Fruit fly (Drosophila melanogaster) whole organism, embryonic: ENCODE results near the gene CG14104.
A peak's percentile ranks its signal among the peaks of the same experiment; 100 is the strongest.

ENCODE experiments used
- Asciz ChIP-seq: fragments of 200-800 bp; sonication (Bioruptor generic); optimal IDR thresholded peaks from 2 replicates; lab custom pipeline; 2017; ENCODE audit warnings: missing biosample characterization, mild to moderate bottlenecking, missing genetic modification characterization, missing genetic modification reagents
- BEAF-32 ChIP-seq: fragments of 200-800 bp; sonication (Bioruptor generic); optimal IDR thresholded peaks from 3 replicates; lab custom pipeline; 2017; ENCODE audit warnings: missing biosample characterization, missing genetic modification characterization, mild to moderate bottlenecking, moderate library complexity, missing genetic modification reagents
- CG11696 ChIP-seq: fragments of 200-800 bp; sonication (Bioruptor generic); IDR thresholded peaks from 2 replicates; pipeline ENCODE4 v1.3.6; 2022; ENCODE audit warnings: missing biosample characterization, missing genetic modification characterization
- CG12236 ChIP-seq: fragments of 200-800 bp; sonication (Bioruptor generic); optimal IDR thresholded peaks from 2 replicates; lab custom pipeline; 2016; ENCODE audit warnings: missing biosample characterization, missing genetic modification characterization
- CG13287 ChIP-seq: fragments of 200-800 bp; sonication (Bioruptor generic); IDR thresholded peaks from 2 replicates; pipeline ENCODE4 v1.3.6; 2022; ENCODE audit warnings: missing biosample characterization, missing genetic modification characterization; ENCODE audit not compliant: partially characterized antibody
- CG14860 ChIP-seq: fragments of 200-800 bp; sonication (Bioruptor generic); IDR thresholded peaks from 3 replicates; pipeline ENCODE4 v1.3.6; 2022; ENCODE audit warnings: missing biosample characterization, missing genetic modification characterization; ENCODE audit not compliant: partially characterized antibody
- CG1647 ChIP-seq: fragments of 200-800 bp; sonication (Bioruptor generic); optimal IDR thresholded peaks from 3 replicates; lab custom pipeline; 2016; ENCODE audit warnings: missing biosample characterization, missing genetic modification characterization
- CG17829 ChIP-seq: fragments of 200-800 bp; optimal IDR thresholded peaks from 2 replicates; lab custom pipeline; 2019; ENCODE audit warnings: missing biosample characterization, mild to moderate bottlenecking, missing genetic modification characterization, moderate library complexity
- CG2116 ChIP-seq: fragments of 200-800 bp; sonication (Bioruptor generic); optimal IDR thresholded peaks from 3 replicates; lab custom pipeline; 2018; ENCODE audit warnings: missing biosample characterization, mild to moderate bottlenecking, missing genetic modification characterization
- CG2875 ChIP-seq: fragments of 200-800 bp; sonication (Bioruptor generic); optimal IDR thresholded peaks from 2 replicates; lab custom pipeline; 2017; ENCODE audit warnings: missing biosample characterization, mild to moderate bottlenecking, missing genetic modification characterization, missing genetic modification reagents
- CG34224 ChIP-seq: fragments of 200-800 bp; sonication (Bioruptor generic); IDR thresholded peaks from 3 replicates; pipeline ENCODE4 v1.3.6; 2022; ENCODE audit warnings: missing biosample characterization, missing genetic modification characterization; ENCODE audit not compliant: partially characterized antibody
- CG34422 ChIP-seq: fragments of 200-800 bp; sonication (Bioruptor generic); IDR thresholded peaks from 3 replicates; pipeline ENCODE4 v1.3.6; 2022; ENCODE audit warnings: missing biosample characterization, missing genetic modification characterization
- CG3838 ChIP-seq: fragments of 200-800 bp; sonication (Bioruptor generic); optimal IDR thresholded peaks from 3 replicates; lab custom pipeline; 2016; ENCODE audit warnings: missing biosample characterization, missing genetic modification characterization
- CG4282 ChIP-seq: fragments of 200-800 bp; sonication (Bioruptor generic); optimal IDR thresholded peaks from 2 replicates; lab custom pipeline; 2016; ENCODE audit warnings: missing biosample characterization, missing genetic modification characterization
- CG4617 ChIP-seq: fragments of 200-800 bp; sonication (Bioruptor generic); optimal IDR thresholded peaks from 3 replicates; lab custom pipeline; 2016; ENCODE audit warnings: missing biosample characterization, missing genetic modification characterization, borderline replicate concordance
- CG6791 ChIP-seq: fragments of 200-800 bp; sonication (Bioruptor generic); IDR thresholded peaks from 3 replicates; pipeline ENCODE4 v1.3.6; 2022; ENCODE audit warnings: missing biosample characterization, missing genetic modification characterization; ENCODE audit not compliant: partially characterized antibody
- CG7963 ChIP-seq: fragments of 200-800 bp; sonication (Bioruptor generic); IDR thresholded peaks from 3 replicates; pipeline ENCODE4 v1.3.6; 2022; ENCODE audit warnings: missing biosample characterization, missing genetic modification characterization; ENCODE audit not compliant: partially characterized antibody
- CG8290 ChIP-seq, 3 experiments: fragments of 200-800 bp; sonication (Bioruptor generic); optimal IDR thresholded peaks; 2 replicates each; lab custom pipeline; 2016 to 2019; ENCODE audit warnings: missing biosample characterization in 3 of 3, missing genetic modification characterization in 3 of 3, mild to moderate bottlenecking in 2 of 3, moderate library complexity in 1 of 3
- Dref ChIP-seq: fragments of 200-800 bp; sonication (Bioruptor generic); IDR thresholded peaks from 2 replicates; pipeline ENCODE4 v1.3.6; 2022; ENCODE audit warnings: missing biosample characterization, missing genetic modification characterization
- Ets65A ChIP-seq: fragments of 200-800 bp; sonication (Bioruptor generic); peaks from one replicate; lab custom pipeline; 2016; ENCODE audit warnings: missing biosample characterization, missing genetic modification characterization
- HLH4C ChIP-seq: fragments of 200-800 bp; sonication (Bioruptor generic); IDR thresholded peaks from 3 replicates; pipeline ENCODE4 v1.3.6; 2022; ENCODE audit warnings: missing biosample characterization, missing genetic modification characterization; ENCODE audit not compliant: partially characterized antibody
- HLHmδ ChIP-seq: fragments of 200-800 bp; sonication (Bioruptor generic); optimal IDR thresholded peaks from 2 replicates; lab custom pipeline; 2018; ENCODE audit warnings: missing biosample characterization, mild to moderate bottlenecking, missing genetic modification characterization, moderate library complexity
- MBD-R2 ChIP-seq: fragments of 200-800 bp; sonication (Bioruptor generic); IDR thresholded peaks from 2 replicates; pipeline ENCODE4 v1.3.6; 2022; ENCODE audit warnings: missing biosample characterization, missing genetic modification characterization
- Opbp ChIP-seq: fragments of 200-800 bp; sonication (Bioruptor generic); IDR thresholded peaks from 3 replicates; pipeline ENCODE4 v1.3.6; 2022; ENCODE audit warnings: missing biosample characterization, missing genetic modification characterization; ENCODE audit not compliant: partially characterized antibody
- Sox100B ChIP-seq: fragments of 200-800 bp; sonication (Bioruptor generic); optimal IDR thresholded peaks from 3 replicates; lab custom pipeline; 2018; ENCODE audit warnings: missing biosample characterization, mild to moderate bottlenecking, missing genetic modification characterization
- amos ChIP-seq: fragments of 200-800 bp; sonication (Bioruptor generic); IDR thresholded peaks from 2 replicates; pipeline ENCODE4 v1.3.6; 2022; ENCODE audit warnings: missing biosample characterization, missing genetic modification characterization; ENCODE audit not compliant: partially characterized antibody
- bbx ChIP-seq: fragments of 200-800 bp; sonication (Bioruptor generic); IDR thresholded peaks from 2 replicates; pipeline ENCODE4 v1.3.6; 2022; ENCODE audit warnings: missing biosample characterization, missing genetic modification characterization; ENCODE audit not compliant: partially characterized antibody
- chn ChIP-seq: fragments of 200-800 bp; sonication (Bioruptor generic); optimal IDR thresholded peaks from 2 replicates; lab custom pipeline; 2016; ENCODE audit warnings: missing biosample characterization, missing genetic modification characterization
- da ChIP-seq: fragments of 200-800 bp; sonication (Bioruptor generic); optimal IDR thresholded peaks from 2 replicates; lab custom pipeline; 2016; ENCODE audit warnings: missing biosample characterization, missing genetic modification characterization
- gsb ChIP-seq: fragments of 200-800 bp; sonication (Bioruptor generic); IDR thresholded peaks from 2 replicates; pipeline ENCODE4 v1.3.6; 2022; ENCODE audit warnings: missing biosample characterization, missing genetic modification characterization
- gt ChIP-seq: fragments of 200-800 bp; sonication (Bioruptor generic); IDR thresholded peaks from 2 replicates; pipeline ENCODE4 v1.3.6; 2022; ENCODE audit warnings: missing biosample characterization, missing genetic modification characterization
- hbn ChIP-seq: fragments of 200-800 bp; sonication (Bioruptor generic); IDR thresholded peaks from 2 replicates; pipeline ENCODE4 v1.3.6; 2022; ENCODE audit warnings: missing biosample characterization, missing genetic modification characterization; ENCODE audit not compliant: partially characterized antibody
- inv ChIP-seq: fragments of 200-800 bp; sonication (Bioruptor generic); IDR thresholded peaks from 2 replicates; pipeline ENCODE4 v1.3.6; 2022; ENCODE audit warnings: missing biosample characterization, missing genetic modification characterization; ENCODE audit not compliant: partially characterized antibody
- jing ChIP-seq: fragments of 200-800 bp; sonication (Bioruptor generic); optimal IDR thresholded peaks from 2 replicates; lab custom pipeline; 2018; ENCODE audit warnings: missing biosample characterization, mild to moderate bottlenecking, missing genetic modification characterization
- lbe ChIP-seq: fragments of 200-800 bp; sonication (Bioruptor generic); optimal IDR thresholded peaks from 2 replicates; lab custom pipeline; 2016; ENCODE audit warnings: missing biosample characterization, mild to moderate bottlenecking, missing genetic modification characterization
- mld ChIP-seq: fragments of 200-800 bp; sonication (Bioruptor generic); IDR thresholded peaks from 3 replicates; pipeline ENCODE4 v1.3.6; 2022; ENCODE audit warnings: missing biosample characterization, missing genetic modification characterization; ENCODE audit not compliant: partially characterized antibody
- odd ChIP-seq: fragments of 200-800 bp; sonication (Bioruptor generic); optimal IDR thresholded peaks from 2 replicates; lab custom pipeline; 2017; ENCODE audit warnings: missing biosample characterization, mild to moderate bottlenecking, missing genetic modification characterization
- pfk ChIP-seq: fragments of 200-800 bp; sonication (Bioruptor generic); optimal IDR thresholded peaks from 2 replicates; lab custom pipeline; 2018; ENCODE audit warnings: missing biosample characterization, mild to moderate bottlenecking, missing genetic modification characterization, moderate library complexity
- phol ChIP-seq: fragments of 200-800 bp; sonication (Bioruptor generic); optimal IDR thresholded peaks from 3 replicates; lab custom pipeline; 2018; ENCODE audit warnings: missing biosample characterization, mild to moderate bottlenecking, missing genetic modification characterization, moderate library complexity
- repo ChIP-seq: fragments of 200-800 bp; sonication (Bioruptor generic); optimal IDR thresholded peaks from 2 replicates; lab custom pipeline; 2016; ENCODE audit warnings: missing biosample characterization, missing genetic modification characterization
- scrt ChIP-seq: fragments of 200-800 bp; sonication (Bioruptor generic); optimal IDR thresholded peaks from 2 replicates; lab custom pipeline; 2018; ENCODE audit warnings: missing biosample characterization, mild to moderate bottlenecking, missing genetic modification characterization, moderate library complexity
- sisA ChIP-seq: fragments of 200-800 bp; sonication (Bioruptor generic); IDR thresholded peaks from 2 replicates; pipeline ENCODE4 v1.3.6; 2022; ENCODE audit warnings: missing biosample characterization, missing genetic modification characterization
- tio ChIP-seq: fragments of 200-800 bp; sonication (Bioruptor generic); optimal IDR thresholded peaks from 2 replicates; lab custom pipeline; 2017; ENCODE audit warnings: missing biosample characterization, missing genetic modification characterization, inconsistent platforms
- unc-4 ChIP-seq: fragments of 200-800 bp; sonication (Bioruptor generic); IDR thresholded peaks from 2 replicates; pipeline ENCODE4 v1.3.6; 2022; ENCODE audit warnings: missing biosample characterization, missing genetic modification characterization; ENCODE audit not compliant: partially characterized antibody
- z ChIP-seq: fragments of 200-800 bp; sonication (Bioruptor generic); IDR thresholded peaks from 3 replicates; pipeline ENCODE4 v1.3.6; 2022; ENCODE audit warnings: missing biosample characterization, missing genetic modification characterization
- zen2 ChIP-seq: fragments of 200-800 bp; sonication (Bioruptor generic); IDR thresholded peaks from 3 replicates; pipeline ENCODE4 v1.3.6; 2022; ENCODE audit warnings: missing biosample characterization, missing genetic modification characterization; ENCODE audit not compliant: partially characterized antibody

The CG14104 gene

dm6 chr3L:19804908-19805307 lies 2.1 kb downstream of the CG14104 start, which contains the start of the genes TORIP and Ccdc58 (continued):
- TF ChIP-seq amos (GFP tag; lab: Robert Waterston, UW) = peak; percentile 77
- no peak for TF ChIP-seq HLHmδ (GFP tag; lab: Kevin White, UChicago)
- TF ChIP-seq CG12236 (GFP tag; lab: Kevin White, UChicago) = no peak
- TF ChIP-seq CG34422 (GFP tag; lab: Robert Waterston, UW) = no peak
- TF ChIP-seq hbn (GFP tag; lab: Robert Waterston, UW) = peak; percentile 81
- TF ChIP-seq CG13287 (GFP tag; lab: Robert Waterston, UW) = peak; percentile 86
- peak; percentile 72 for TF ChIP-seq CG6791
- peak; percentile 4 for TF ChIP-seq phol (tag; lab: Kevin White, UChicago)
- TF ChIP-seq CG3838 (GFP tag; lab: Kevin White, UChicago) = no peak
- peak; percentile 88 for TF ChIP-seq CG34224 (GFP tag; lab: Robert Waterston, UW)
- peak; percentile 75; the same call in 2 of the 3 replicates for TF ChIP-seq mld
- peak; percentile 65; the same call in 2 of the 3 replicates for TF ChIP-seq HLH4C (GFP tag; lab: Robert Waterston, UW)
- TF ChIP-seq CG4282 (GFP tag; lab: Kevin White, UChicago) = no peak
- no peak for TF ChIP-seq CG8290 (GFP tag; optimal IDR thresholded peaks at IDR 0.05; lab: Kevin White, UChicago)
- TF ChIP-seq CG8290 (tag; optimal IDR thresholded peaks at IDR 0.05; lab: Kevin White, UChicago) = no peak
- TF ChIP-seq BEAF-32 (GFP tag; lab: Kevin White, UChicago) = peak; percentile 71
- no peak for TF ChIP-seq sisA
- TF ChIP-seq CG4617 (GFP tag; lab: Kevin White, UChicago) = no peak
- peak; percentile 67 for TF ChIP-seq CG14860 (GFP tag; lab: Robert Waterston, UW)
- peak; percentile 55 for TF ChIP-seq MBD-R2
- TF ChIP-seq CG1647 (GFP tag; lab: Kevin White, UChicago) = no peak

- TF ChIP-seq pfk (GFP tag; lab: Kevin White, UChicago) (no peak), bbx (GFP tag; lab: Robert Waterston, UW) (peak; percentile 27; the same call in 1 of the 2 replicates), CG2116 (GFP tag; lab: Kevin White, UChicago) (peak; percentile 51), CG13287 (GFP tag; lab: Robert Waterston, UW) (peak; percentile 59), z (GFP tag; lab: Robert Waterston, UW) (no peak), Sox100B (GFP tag; lab: Kevin White, UChicago) (no peak), chn (no peak), CG34224 (GFP tag; lab: Robert Waterston, UW) (peak; percentile 85), Asciz (GFP tag; lab: Kevin White, UChicago) (no peak), Opbp (peak; percentile 50; the same call in 1 of the 3 replicates), unc-4 (GFP tag; lab: Robert Waterston, UW) (peak; percentile 67), CG2875 (no peak), zen2 (GFP tag; lab: Robert Waterston, UW) (peak; percentile 41; the same call in 1 of the 3 replicates), Ets65A (GFP tag; lab: Kevin White, UChicago) (peak; percentile 21), CG11696 (no peak), CG17829 (tag; lab: Kevin White, UChicago) (no peak), inv (peak; percentile 44), Dref (GFP tag; lab: Robert Waterston, UW) (peak; percentile 56), gsb (GFP tag; lab: Robert Waterston, UW) (no peak), gt (no peak), hbn (GFP tag; lab: Robert Waterston, UW) (peak; percentile 70), jing (GFP tag; lab: Kevin White, UChicago) (no peak), repo (GFP tag; lab: Kevin White, UChicago) (no peak), CG7963 (GFP tag; lab: Robert Waterston, UW) (0 out of 3 replicates have a peak, but pooled peaks have one; percentile 21), lbe (GFP tag; lab: Kevin White, UChicago) (peak; percentile 27), da (no peak), tio (no peak), scrt (GFP tag; lab: Kevin White, UChicago) (no peak), BEAF-32 (GFP tag; lab: Kevin White, UChicago) (peak; percentile 61), odd (GFP tag; lab: Kevin White, UChicago) (no peak), MBD-R2 (peak; percentile 66)
Observed at dm6 chr3L:19801105-19801504, 5.9 kb downstream of the CG14104 start, which contains the start of gene CG14102. CG14102 (minus strand) TSS chr3L:19801291.
